Fruit fly (Drosophila melanogaster) whole organism, wandering third instar larva: ENCODE data around the gene foxo.

Source experiments
- Abd-B ChIP-seq: fragments of >200 bp; optimal IDR thresholded peaks from 2 replicates; lab custom pipeline; 2017; ENCODE audit warnings: missing biosample characterization, missing genetic modification characterization
- CG32264 ChIP-seq: fragments of 200-800 bp; sonication (Bioruptor generic); optimal IDR thresholded peaks from 2 replicates; lab custom pipeline; 2016; ENCODE audit warnings: missing biosample characterization, missing genetic modification characterization
- CG9705 ChIP-seq: fragments of 200-800 bp; sonication (Bioruptor generic); optimal IDR thresholded peaks from 2 replicates; lab custom pipeline; 2018; ENCODE audit warnings: missing biosample characterization, mild to moderate bottlenecking, missing genetic modification characterization
- CrebA ChIP-seq: fragments of 200-800 bp; sonication (Bioruptor generic); optimal IDR thresholded peaks from 2 replicates; lab custom pipeline; 2016; ENCODE audit warnings: missing biosample characterization, mild to moderate bottlenecking, missing genetic modification characterization, borderline replicate concordance
- Dfd ChIP-seq: fragments of >200 bp; optimal IDR thresholded peaks from 2 replicates; lab custom pipeline; 2017; ENCODE audit warnings: missing biosample characterization, missing genetic modification characterization
- GATAd ChIP-seq: sonication (Bioruptor generic); optimal IDR thresholded peaks from 2 replicates; lab custom pipeline; 2016; ENCODE audit warnings: missing biosample characterization, missing genetic modification characterization
- HLH106 ChIP-seq: fragments of 200-800 bp; optimal IDR thresholded peaks from 3 replicates; lab custom pipeline; 2019; ENCODE audit warnings: missing biosample characterization, mild to moderate bottlenecking, missing genetic modification characterization, moderate library complexity
- Hnf4 ChIP-seq: fragments of 200-800 bp; sonication (Bioruptor generic); optimal IDR thresholded peaks from 2 replicates; lab custom pipeline; 2016; ENCODE audit warnings: missing biosample characterization, mild to moderate bottlenecking, missing genetic modification characterization
- Jra ChIP-seq: sonication (Bioruptor generic); optimal IDR thresholded peaks from 2 replicates; lab custom pipeline; 2016; ENCODE audit warnings: missing biosample characterization, missing genetic modification characterization
- Mio ChIP-seq: sonication (Bioruptor generic); optimal IDR thresholded peaks from 2 replicates; lab custom pipeline; 2016; ENCODE audit warnings: missing biosample characterization, missing genetic modification characterization
- Myc ChIP-seq: fragments of >200 bp; optimal IDR thresholded peaks from 2 replicates; lab custom pipeline; 2017
- N ChIP-seq: fragments of >200 bp; optimal IDR thresholded peaks from 2 replicates; lab custom pipeline; 2018; ENCODE audit warnings: missing biosample characterization, missing external identifiers, missing genetic modification characterization
- OdsH ChIP-seq: fragments of 200-800 bp; sonication (Bioruptor generic); optimal IDR thresholded peaks from 2 replicates; lab custom pipeline; 2016; ENCODE audit warnings: missing biosample characterization, mild to moderate bottlenecking, missing genetic modification characterization
- Rel ChIP-seq, 2 experiments: fragments of 200-800 bp; sonication (Bioruptor generic) in 1 of 2; optimal IDR thresholded peaks; 2 replicates in 1 of 2; 3 replicates in 1 of 2; lab custom pipeline; 2016 to 2019; ENCODE audit warnings: mild to moderate bottlenecking in 2 of 2, missing biosample characterization in 2 of 2, missing genetic modification characterization in 2 of 2, moderate library complexity in 1 of 2
- Sp1 ChIP-seq: fragments of 200-800 bp; sonication (Bioruptor generic); optimal IDR thresholded peaks from 3 replicates; lab custom pipeline; 2019; ENCODE audit warnings: missing biosample characterization, mild to moderate bottlenecking, missing genetic modification characterization, moderate library complexity
- br ChIP-seq: fragments of 200-800 bp; sonication (Bioruptor generic); optimal IDR thresholded peaks from 2 replicates; lab custom pipeline; 2016; ENCODE audit warnings: missing biosample characterization, missing genetic modification characterization
- dmrt93B ChIP-seq: fragments of 200-800 bp; sonication (Bioruptor generic); optimal IDR thresholded peaks from 2 replicates; lab custom pipeline; 2018; ENCODE audit warnings: missing biosample characterization, mild to moderate bottlenecking, missing genetic modification characterization
- ey ChIP-seq: fragments of 200-800 bp; sonication (Bioruptor generic); optimal IDR thresholded peaks from 2 replicates; lab custom pipeline; 2016; ENCODE audit warnings: missing biosample characterization, missing genetic modification characterization
- foxo ChIP-seq, 2 experiments: fragments of 200-800 bp; sonication (Bioruptor generic); optimal IDR thresholded peaks; 2 replicates in 1 of 2; 3 replicates in 1 of 2; lab custom pipeline; 2016 to 2017; ENCODE audit warnings: missing biosample characterization in 2 of 2, missing genetic modification characterization in 2 of 2
- h ChIP-seq: fragments of 200-800 bp; sonication (Bioruptor generic); optimal IDR thresholded peaks from 3 replicates; lab custom pipeline; 2016; ENCODE audit warnings: missing biosample characterization, mild to moderate bottlenecking, missing genetic modification characterization
- jim ChIP-seq: fragments of 175-275, 200-325 bp; sonication (Bioruptor generic); optimal IDR thresholded peaks from 2 replicates; lab custom pipeline; 2016; ENCODE audit warnings: missing biosample characterization, mild to moderate bottlenecking, missing genetic modification characterization
- lola ChIP-seq: fragments of >200 bp; optimal IDR thresholded peaks from 2 replicates; lab custom pipeline; 2017; ENCODE audit warnings: missing biosample characterization, missing genetic modification characterization
- pan ChIP-seq: fragments of >200 bp; optimal IDR thresholded peaks from 2 replicates; lab custom pipeline; 2017
- psq ChIP-seq: fragments of 200-800 bp; sonication (Bioruptor generic); optimal IDR thresholded peaks from 3 replicates; lab custom pipeline; 2017; ENCODE audit warnings: missing biosample characterization, mild to moderate bottlenecking, missing genetic modification characterization, moderate library complexity
- rgr ChIP-seq: fragments of 200-800 bp; sonication (Bioruptor generic); optimal IDR thresholded peaks from 3 replicates; lab custom pipeline; 2016; ENCODE audit warnings: missing biosample characterization, mild to moderate bottlenecking, missing genetic modification characterization
- sage ChIP-seq: fragments of 200-800 bp; sonication (Bioruptor generic); optimal IDR thresholded peaks from 2 replicates; lab custom pipeline; 2016; ENCODE audit warnings: missing biosample characterization, mild to moderate bottlenecking, missing genetic modification characterization
- tai ChIP-seq: sonication (Bioruptor generic); optimal IDR thresholded peaks from 2 replicates; lab custom pipeline; 2016; ENCODE audit warnings: missing biosample characterization, missing genetic modification characterization
- woc ChIP-seq: sonication (Bioruptor generic); optimal IDR thresholded peaks from 2 replicates; lab custom pipeline; 2016; ENCODE audit warnings: missing biosample characterization, mild to moderate bottlenecking, missing genetic modification characterization

The foxo gene

DNA sequence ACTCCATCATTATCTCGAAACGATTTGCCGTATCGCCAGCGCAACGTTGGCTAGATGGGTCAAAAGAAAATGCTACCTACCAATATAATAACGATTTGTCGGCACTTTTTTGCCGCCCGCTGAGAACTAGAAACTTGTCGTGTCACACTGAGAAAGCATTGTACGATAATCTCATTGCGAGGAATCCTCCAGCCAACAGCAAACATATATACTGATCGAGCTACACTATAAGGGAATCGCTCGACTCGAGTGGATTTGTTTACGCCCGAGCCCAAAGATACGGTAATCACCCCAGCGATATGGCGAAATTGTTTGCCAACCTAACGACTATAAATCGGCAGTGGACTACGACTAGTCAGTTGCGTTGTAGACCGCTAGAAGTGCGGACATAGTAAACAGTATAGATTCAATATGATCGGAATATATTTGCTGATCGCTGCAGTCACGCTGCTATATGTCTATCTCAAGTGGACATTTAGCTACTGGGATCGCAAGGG is 27.8 kb upstream of the foxo start, which contains the start of gene Cyp6d5:
Cyp6d5 (plus strand) TSS at position 356 of the 497 bp plus-strand sequence.
- TF ChIP-seq foxo (GFP tag; optimal IDR thresholded peaks at IDR 0.05; lab: Kevin White, UChicago) = no peak
- TF ChIP-seq Rel (GFP tag; optimal IDR thresholded peaks at IDR 0.05; lab: Kevin White, UChicago) = no peak
- TF ChIP-seq Rel (tag; optimal IDR thresholded peaks at IDR 0.05; lab: Kevin White, UChicago) = peak; percentile 56
- TF ChIP-seq Jra (GFP tag; lab: Kevin White, UChicago) = peak; percentile 9

DNA sequence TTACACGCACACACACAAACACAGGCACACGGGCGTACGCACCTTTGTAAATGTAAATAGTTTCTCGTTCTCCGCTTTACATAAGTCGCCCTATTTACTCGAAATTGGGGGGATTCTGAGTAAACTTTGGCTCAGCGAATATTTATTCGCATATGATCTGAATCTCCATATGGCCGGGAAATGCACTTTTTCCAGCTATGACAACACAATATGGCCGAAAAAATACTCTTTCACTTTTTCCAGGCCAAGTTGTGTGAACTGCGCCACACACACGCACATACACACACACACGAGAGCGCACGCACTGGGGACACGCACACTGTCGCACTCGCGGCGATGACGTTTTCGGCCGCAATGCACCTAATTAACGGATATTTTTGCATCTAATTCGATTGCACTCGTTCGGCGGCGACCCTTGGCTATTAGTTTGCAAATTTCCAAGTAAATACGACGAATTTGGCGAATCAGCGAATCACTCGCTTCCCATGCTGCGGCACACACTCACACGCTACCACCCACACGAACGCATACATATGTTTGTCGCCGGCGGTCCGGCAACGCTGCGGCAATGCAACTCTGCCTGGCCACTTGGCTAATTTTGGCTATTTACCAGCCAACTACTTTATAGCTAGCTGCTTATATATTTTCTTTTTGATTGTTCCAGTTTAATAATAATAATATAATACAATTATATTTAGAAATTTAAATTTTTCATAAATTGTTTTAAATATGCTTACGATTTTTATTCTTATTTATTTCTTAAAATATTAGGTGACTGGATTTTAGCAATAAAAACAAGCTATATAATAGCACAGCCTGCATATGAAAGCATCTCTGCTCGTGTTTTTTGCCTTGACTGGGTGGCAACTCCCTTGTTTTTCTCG is 25.0 kb upstream of the foxo start, which contains the start of the genes rdx and CG3061:
rdx (minus strand) TSS at position 527 of the 884 bp plus-strand sequence.
CG3061 (plus strand) TSS at position 841 of the 884 bp plus-strand sequence.
- TF ChIP-seq jim (GFP tag; lab: Kevin White, UChicago) (no peak), Hnf4 (GFP tag; lab: Kevin White, UChicago) (peak; percentile 46), h (GFP tag; lab: Kevin White, UChicago) (peak; percentile 23), Abd-B (no peak), CG9705 (GFP tag; lab: Kevin White, UChicago) (peak; percentile 37), N (peak; percentile 59), Myc (peak; percentile 95), dmrt93B (peak; percentile 71), Rel (GFP tag; optimal IDR thresholded peaks at IDR 0.05; lab: Kevin White, UChicago) (no peak), Rel (tag; optimal IDR thresholded peaks at IDR 0.05; lab: Kevin White, UChicago) (peak; percentile 15), Sp1 (GFP tag; lab: Kevin White, UChicago) (peak; percentile 50), rgr (GFP tag; lab: Kevin White, UChicago) (peak; percentile 29), psq (GFP tag; lab: Kevin White, UChicago) (peak; percentile 55), HLH106 (tag; lab: Kevin White, UChicago) (peak; percentile 82), lola (GFP tag; lab: Kevin White, UChicago) (no peak), woc (GFP tag; lab: Kevin White, UChicago) (peak; percentile 58), sage (peak; percentile 28), ey (GFP tag; lab: Kevin White, UChicago) (no peak), Dfd (GFP tag; lab: Kevin White, UChicago) (peak; percentile 60), foxo (GFP tag; optimal IDR thresholded peaks at IDR 0.05; lab: Kevin White, UChicago) (peak in 1 of 2 experiments; percentile 50), CG32264 (GFP tag; lab: Kevin White, UChicago) (no peak), pan (no peak)

- TF ChIP-seq h (GFP tag; lab: Kevin White, UChicago) (no peak), GATAd (no peak), CrebA (GFP tag; lab: Kevin White, UChicago) (no peak), CG32264 (GFP tag; lab: Kevin White, UChicago) (no peak), Hnf4 (GFP tag; lab: Kevin White, UChicago) (no peak), Rel (GFP tag; optimal IDR thresholded peaks at IDR 0.05; lab: Kevin White, UChicago) (no peak), Rel (tag; optimal IDR thresholded peaks at IDR 0.05; lab: Kevin White, UChicago) (no peak), tai (GFP tag; lab: Kevin White, UChicago) (no peak), OdsH (GFP tag; lab: Kevin White, UChicago) (no peak), woc (GFP tag; lab: Kevin White, UChicago) (no peak), foxo (GFP tag; optimal IDR thresholded peaks at IDR 0.05; lab: Kevin White, UChicago) (no peak), jim (GFP tag; lab: Kevin White, UChicago) (no peak), CG9705 (GFP tag; lab: Kevin White, UChicago) (no peak), rgr (GFP tag; lab: Kevin White, UChicago) (no peak), br (GFP tag; lab: Kevin White, UChicago) (no peak), sage (no peak), Mio (GFP tag; lab: Kevin White, UChicago) (no peak)
Observed at dm6 chr3R:14032422-14033188, 24.1 kb upstream of the foxo start.

dm6 chr3R:14034636-14035035 is 22.1 kb upstream of the foxo start:
- TF ChIP-seq br (GFP tag; lab: Kevin White, UChicago) (no peak), jim (GFP tag; lab: Kevin White, UChicago) (no peak), Mio (GFP tag; lab: Kevin White, UChicago) (no peak), GATAd (no peak)
